Worm (Caenorhabditis elegans): ENCODE measurements around the gene sri-29.

DNA sequence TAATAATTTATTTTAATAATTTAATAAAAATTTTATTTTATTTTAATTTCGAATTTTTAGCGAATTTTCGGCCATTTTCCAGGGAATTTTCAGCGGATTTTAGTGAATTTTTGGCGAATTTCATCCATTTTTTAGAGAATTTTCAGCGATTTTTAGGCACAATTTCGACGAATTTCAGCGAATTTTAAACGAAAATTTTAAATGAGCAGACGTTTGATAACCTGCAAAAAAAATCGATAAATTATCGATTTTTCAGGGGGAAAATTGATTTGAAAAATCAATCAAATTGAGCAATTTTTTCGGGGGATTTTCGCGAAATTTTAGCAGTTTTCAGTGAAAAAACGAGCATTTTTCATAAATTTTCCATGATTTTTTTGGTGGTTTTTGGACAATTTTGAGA is 24.5 kb downstream of the sri-29 start:
- TF ChIP-seq ces-1 (GFP tag; optimal IDR thresholded peaks at IDR 0.05) (no peak), ceh-39 (tag; optimal IDR thresholded peaks at IDR 0.05) (no peak), blmp-1 (tag; optimal IDR thresholded peaks at IDR 0.05) (no peak)

Data from whole organism, mixed stage, embryonic.